Fruit fly (Drosophila melanogaster): ENCODE results near the gene CG12746.

Gene CG12746

DNA sequence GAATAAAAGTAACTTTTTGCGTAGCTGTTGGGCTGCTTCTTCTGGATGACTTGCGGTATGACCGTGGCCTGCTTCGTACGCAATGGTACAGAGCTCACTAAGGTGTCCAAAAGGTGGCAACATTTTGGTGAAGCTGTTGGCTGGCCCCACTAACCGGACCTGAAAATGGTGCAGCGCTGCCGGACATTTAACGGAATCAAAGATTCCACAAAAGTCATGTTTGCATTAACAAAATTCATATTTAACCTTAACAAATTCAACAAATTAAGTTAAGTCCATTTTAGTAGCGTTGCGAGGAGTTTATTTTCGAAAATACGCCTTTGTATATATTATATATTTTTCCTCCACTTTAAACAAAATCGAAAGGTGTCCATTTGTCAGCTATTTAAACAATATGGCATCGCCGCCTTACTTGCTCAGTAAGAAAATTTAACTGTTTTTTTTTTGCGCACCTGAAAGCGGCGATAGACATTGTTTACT lies 36.4 kb downstream of the CG12746 start, which contains the start of the genes kra and SecS (continued):
- TF ChIP-seq CG11398 (GFP tag; optimal IDR thresholded peaks at IDR 0.05): no peak
- TF ChIP-seq CG34376 (GFP tag; optimal IDR thresholded peaks at IDR 0.05): no peak
- peak; percentile 82 for TF ChIP-seq phol (tag; optimal IDR thresholded peaks at IDR 0.05)
- peak; percentile 9 for TF ChIP-seq sd (tag; optimal IDR thresholded peaks at IDR 0.05)
- no peak for TF ChIP-seq pros (GFP tag; optimal IDR thresholded peaks at IDR 0.05)
- peak; percentile 95 for TF ChIP-seq gfzf (GFP tag; optimal IDR thresholded peaks at IDR 0.05)
- TF ChIP-seq tin (GFP tag; optimal IDR thresholded peaks at IDR 0.05): peak; percentile 65
- TF ChIP-seq CG12769 (tag; optimal IDR thresholded peaks at IDR 0.05): no peak
- peak; percentile 14 for TF ChIP-seq CG13894 (tag; optimal IDR thresholded peaks at IDR 0.05)
- TF ChIP-seq Opbp (GFP tag; IDR thresholded peaks at IDR 0.05; ENCODE audit: partially characterized antibody): no peak
- TF ChIP-seq CG3847 (GFP tag; IDR thresholded peaks at IDR 0.05): no peak
- TF ChIP-seq CG9215 (GFP tag; IDR thresholded peaks at IDR 0.05): no peak
- TF ChIP-seq CG13624 (GFP tag; optimal IDR thresholded peaks at IDR 0.05): peak; percentile 32
- TF ChIP-seq Med (GFP tag): peak; percentile 89
- no peak for TF ChIP-seq Oli (tag; optimal IDR thresholded peaks at IDR 0.05)
- no peak for TF ChIP-seq CG34422 (GFP tag; IDR thresholded peaks at IDR 0.05)
- no peak for TF ChIP-seq zf30C (GFP tag; optimal IDR thresholded peaks at IDR 0.05)
- peak; percentile 71 for TF ChIP-seq Mad (GFP tag; optimal IDR thresholded peaks at IDR 0.05)
- no peak for TF ChIP-seq CG12219 (GFP tag; optimal IDR thresholded peaks at IDR 0.05)
- TF ChIP-seq Rx (GFP tag; IDR thresholded peaks at IDR 0.05): no peak
- TF ChIP-seq Dref (GFP tag; IDR thresholded peaks at IDR 0.05): no peak
- peak; percentile 48 for TF ChIP-seq CG17385 (GFP tag; optimal IDR thresholded peaks at IDR 0.05)
- peak; percentile 69 for TF ChIP-seq CG2712 (tag; optimal IDR thresholded peaks at IDR 0.05)
- TF ChIP-seq NfI (GFP tag; optimal IDR thresholded peaks at IDR 0.05): peak; percentile 55
- TF ChIP-seq CG6654 (GFP tag; optimal IDR thresholded peaks at IDR 0.05): peak; percentile 31
- TF ChIP-seq CG6765 (GFP tag; optimal IDR thresholded peaks at IDR 0.05): peak; percentile 41
- no peak for TF ChIP-seq row (GFP tag; IDR thresholded peaks at IDR 0.05)
- TF ChIP-seq prd (optimal IDR thresholded peaks at IDR 0.05): no peak
- no peak for TF ChIP-seq prd (GFP tag; IDR thresholded peaks at IDR 0.05)
- no peak for TF ChIP-seq esg (GFP tag; conservative IDR thresholded peaks at IDR 0.05)
- peak; percentile 3 for TF ChIP-seq HHEX (GFP tag; optimal IDR thresholded peaks at IDR 0.05)
- no peak for TF ChIP-seq dan (GFP tag; IDR thresholded peaks at IDR 0.05)
- TF ChIP-seq Atf6 (GFP tag; IDR thresholded peaks at IDR 0.05): no peak
- TF ChIP-seq CkIIα-i1 (GFP tag; IDR thresholded peaks at IDR 0.05): no peak
- TF ChIP-seq Fer1 (GFP tag; optimal IDR thresholded peaks at IDR 0.05): peak; percentile 68
- TF ChIP-seq CG31441 (GFP tag; IDR thresholded peaks at IDR 0.05): no peak
- TF ChIP-seq CG10979 (tag; optimal IDR thresholded peaks at IDR 0.05): peak; percentile 46
- TF ChIP-seq gsb (GFP tag; IDR thresholded peaks at IDR 0.05): no peak
- TF ChIP-seq Kr (GFP tag; optimal IDR thresholded peaks at IDR 0.05): no peak
- peak; percentile 20 for TF ChIP-seq tx (GFP tag; optimal IDR thresholded peaks at IDR 0.05)
- no peak for TF ChIP-seq CG31365 (tag; optimal IDR thresholded peaks at IDR 0.05)
- no peak for TF ChIP-seq sima (GFP tag; optimal IDR thresholded peaks at IDR 0.05)
- TF ChIP-seq CG33213 (GFP tag; optimal IDR thresholded peaks at IDR 0.05): peak; percentile 65
- no peak for TF ChIP-seq klu (GFP tag; IDR thresholded peaks at IDR 0.05)
- TF ChIP-seq crc (GFP tag; optimal IDR thresholded peaks at IDR 0.05): no peak
- TF ChIP-seq her (GFP tag; optimal IDR thresholded peaks at IDR 0.05): no peak

Measured in whole organism, embryonic.